Fruit fly (Drosophila melanogaster) whole organism, wandering third instar larva: ENCODE results near the gene Sgt.

Experiments used
- Abd-B ChIP-seq: fragments of >200 bp; optimal IDR thresholded peaks from 2 replicates; lab custom pipeline; 2017; ENCODE audit warnings: missing biosample characterization, missing genetic modification characterization
- Dfd ChIP-seq: fragments of >200 bp; optimal IDR thresholded peaks from 2 replicates; lab custom pipeline; 2017; ENCODE audit warnings: missing biosample characterization, missing genetic modification characterization
- Jra ChIP-seq: sonication (Bioruptor generic); optimal IDR thresholded peaks from 2 replicates; lab custom pipeline; 2016; ENCODE audit warnings: missing biosample characterization, missing genetic modification characterization
- Mio ChIP-seq: sonication (Bioruptor generic); optimal IDR thresholded peaks from 2 replicates; lab custom pipeline; 2016; ENCODE audit warnings: missing biosample characterization, missing genetic modification characterization
- dmrt93B ChIP-seq: fragments of 200-800 bp; sonication (Bioruptor generic); optimal IDR thresholded peaks from 2 replicates; lab custom pipeline; 2018; ENCODE audit warnings: missing biosample characterization, mild to moderate bottlenecking, missing genetic modification characterization
- dsf ChIP-seq: sonication (Bioruptor generic); optimal IDR thresholded peaks from 2 replicates; lab custom pipeline; 2016; ENCODE audit warnings: missing biosample characterization, missing genetic modification characterization, borderline replicate concordance
- foxo ChIP-seq, 2 experiments: fragments of 200-800 bp; sonication (Bioruptor generic); optimal IDR thresholded peaks; 2 replicates in 1 of 2; 3 replicates in 1 of 2; lab custom pipeline; 2016 to 2017; ENCODE audit warnings: missing biosample characterization in 2 of 2, missing genetic modification characterization in 2 of 2
- h ChIP-seq: fragments of 200-800 bp; sonication (Bioruptor generic); optimal IDR thresholded peaks from 3 replicates; lab custom pipeline; 2016; ENCODE audit warnings: missing biosample characterization, mild to moderate bottlenecking, missing genetic modification characterization
- lola ChIP-seq: fragments of >200 bp; optimal IDR thresholded peaks from 2 replicates; lab custom pipeline; 2017; ENCODE audit warnings: missing biosample characterization, missing genetic modification characterization
- psq ChIP-seq: fragments of 200-800 bp; sonication (Bioruptor generic); optimal IDR thresholded peaks from 3 replicates; lab custom pipeline; 2017; ENCODE audit warnings: missing biosample characterization, mild to moderate bottlenecking, missing genetic modification characterization, moderate library complexity
- tai ChIP-seq: sonication (Bioruptor generic); optimal IDR thresholded peaks from 2 replicates; lab custom pipeline; 2016; ENCODE audit warnings: missing biosample characterization, missing genetic modification characterization

dm6 chr2L:17470630-17471029 lies 773 bp upstream of the Sgt start:
- TF ChIP-seq tai (GFP tag; lab: Kevin White, UChicago) (no peak), Jra (GFP tag; lab: Kevin White, UChicago) (peak; percentile 45), Dfd (no peak), h (peak; percentile 69), lola (GFP tag; lab: Kevin White, UChicago) (no peak), Abd-B (GFP tag; lab: Kevin White, UChicago) (no peak), dsf (no peak), dmrt93B (GFP tag; lab: Kevin White, UChicago) (peak; percentile 30), psq (GFP tag; lab: Kevin White, UChicago) (peak; percentile 50), foxo (GFP tag; optimal IDR thresholded peaks at IDR 0.05; lab: Kevin White, UChicago) (peak in 1 of 2 experiments; percentile 58), Mio (GFP tag; lab: Kevin White, UChicago) (no peak)
